Fruit fly (Drosophila melanogaster): ENCODE measurements around the gene Atg1.

DNA sequence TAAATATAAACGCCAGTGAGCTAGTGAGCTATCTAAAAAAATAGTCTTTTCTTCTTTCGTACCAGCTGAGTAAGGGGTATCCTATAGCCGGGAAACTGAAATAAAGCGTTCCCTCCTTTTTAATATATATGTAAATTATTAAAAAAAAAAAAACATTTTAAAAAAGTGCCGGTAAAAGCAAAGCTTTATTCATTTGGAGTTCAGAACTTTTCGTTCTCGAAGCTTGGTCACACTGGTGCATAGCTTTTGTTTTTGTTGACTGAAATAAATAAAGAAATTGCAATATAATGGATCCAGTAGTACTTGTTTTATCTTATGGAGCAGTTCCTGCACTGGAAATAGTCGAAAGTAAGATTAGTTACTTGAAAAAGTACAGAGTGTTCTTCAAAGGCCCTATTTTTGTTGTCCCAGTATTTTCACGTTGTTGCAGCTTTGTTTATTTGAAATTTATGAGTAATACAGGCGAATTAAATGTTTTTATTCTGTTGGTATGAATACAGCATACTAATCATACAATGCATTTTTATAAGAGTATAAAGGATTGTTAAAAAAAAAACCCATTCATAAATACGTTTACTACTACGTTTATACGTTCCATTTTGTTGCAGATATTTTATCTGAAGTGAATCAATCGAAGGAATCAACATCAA, 59.7 kb downstream of the Atg1 start, which contains the start of gene CG32109:
- no peak for TF ChIP-seq CG17328 (GFP tag; IDR thresholded peaks at IDR 0.05)
- TF ChIP-seq CG14710 (tag; optimal IDR thresholded peaks at IDR 0.05), result no peak
- peak; percentile 54 for TF ChIP-seq sens (GFP tag)
- no peak for TF ChIP-seq CG31224 (GFP tag; IDR thresholded peaks at IDR 0.05)
- TF ChIP-seq aop (GFP tag; IDR thresholded peaks at IDR 0.05), result no peak
- no peak for TF ChIP-seq br (optimal IDR thresholded peaks at IDR 0.05)

Data from whole organism, embryonic.